Worm (Caenorhabditis elegans) whole organism, L4/young adult: ENCODE data around the gene acs-21.

Experiments
- W03F9.2 ChIP-seq: fragments of 150-350 bp; optimal IDR thresholded peaks from 2 replicates; lab custom pipeline; 2014; ENCODE audit warnings: missing biosample characterization, missing genetic modification characterization
- him-1 ChIP-seq: sonication (generic microtip); optimal IDR thresholded peaks from 2 replicates; lab custom pipeline; 2016; ENCODE audit warnings: missing genotype, missing genetic modification reagents, missing genetic modification characterization, missing compliant biosample characterization

ce11 chrV:3046364-3046763 lies 42.5 kb upstream of the acs-21 start:
- TF ChIP-seq him-1 (tag; lab: Kevin White, UChicago) (no peak), W03F9.2 (tag; lab: Kevin White, UChicago) (no peak)
